Worm (Caenorhabditis elegans) whole organism, late embryonic: ENCODE measurements around the gene F31F7.2.

Experiments used
- C08G9.2 ChIP-seq: sonication (generic microtip); optimal IDR thresholded peaks from 2 replicates; lab custom pipeline; 2016; ENCODE audit warnings: mild to moderate bottlenecking, missing genetic modification characterization, moderate library complexity, missing compliant biosample characterization
- C38D4.7 ChIP-seq: fragments of 200-800 bp; sonication (Bioruptor generic); optimal IDR thresholded peaks from 2 replicates; lab custom pipeline; 2018; ENCODE audit warnings: mild to moderate bottlenecking, missing genetic modification characterization, moderate library complexity, missing compliant biosample characterization
- K09A11.1 ChIP-seq: sonication (generic microtip); optimal IDR thresholded peaks from 2 replicates; lab custom pipeline; 2017; ENCODE audit warnings: antibody characterized with exemption, mild to moderate bottlenecking, missing genetic modification characterization, missing compliant biosample characterization; ENCODE audit not compliant: insufficient read depth
- T23F11.4 ChIP-seq: fragments of 200-800 bp; sonication (Bioruptor generic); optimal IDR thresholded peaks from 2 replicates; lab custom pipeline; 2018; ENCODE audit warnings: mild to moderate bottlenecking, missing genetic modification characterization, missing compliant biosample characterization
- Y22D7AL.16 ChIP-seq: sonication (generic microtip); optimal IDR thresholded peaks from 2 replicates; lab custom pipeline; 2016; ENCODE audit warnings: missing genetic modification characterization, missing compliant biosample characterization
- ahr-1 ChIP-seq: sonication (generic microtip); optimal IDR thresholded peaks from 2 replicates; lab custom pipeline; 2016; ENCODE audit warnings: missing genetic modification characterization, missing compliant biosample characterization
- ama-1 ChIP-seq: fragments of 150-350 bp; optimal IDR thresholded peaks from 2 replicates; lab custom pipeline; 2014
- ceh-18 ChIP-seq: sonication (generic microtip); optimal IDR thresholded peaks from 2 replicates; lab custom pipeline; 2016; ENCODE audit warnings: missing genetic modification characterization, missing compliant biosample characterization
- ceh-19 ChIP-seq: fragments of 200-800 bp; sonication (Bioruptor generic); optimal IDR thresholded peaks from 2 replicates; lab custom pipeline; 2018; ENCODE audit warnings: mild to moderate bottlenecking, missing genetic modification characterization, missing compliant biosample characterization
- ceh-2 ChIP-seq: sonication (generic microtip); optimal IDR thresholded peaks from 2 replicates; lab custom pipeline; 2016; ENCODE audit warnings: missing genotype, missing genetic modification characterization, missing compliant biosample characterization
- ceh-30 ChIP-seq: fragments of 150-350 bp; optimal IDR thresholded peaks from 2 replicates; lab custom pipeline; 2014; ENCODE audit warnings: missing biosample characterization, missing genetic modification characterization
- ceh-31 ChIP-seq: sonication (generic microtip); optimal IDR thresholded peaks from 2 replicates; lab custom pipeline; 2016; ENCODE audit warnings: missing genetic modification characterization, missing compliant biosample characterization
- ceh-34 ChIP-seq: sonication (generic microtip); optimal IDR thresholded peaks from 2 replicates; lab custom pipeline; 2016; ENCODE audit warnings: mild to moderate bottlenecking, missing genetic modification characterization, missing compliant biosample characterization
- ceh-48 ChIP-seq: sonication (generic microtip); optimal IDR thresholded peaks from 2 replicates; lab custom pipeline; 2016; ENCODE audit warnings: missing genetic modification characterization, inconsistent platforms, missing compliant biosample characterization
- ceh-9 ChIP-seq: sonication (generic microtip); optimal IDR thresholded peaks from 2 replicates; lab custom pipeline; 2016; ENCODE audit warnings: mild to moderate bottlenecking, missing genetic modification characterization, inconsistent platforms, missing compliant biosample characterization
- dve-1 ChIP-seq: sonication (generic microtip); optimal IDR thresholded peaks from 2 replicates; lab custom pipeline; 2017; ENCODE audit warnings: antibody characterized with exemption, mild to moderate bottlenecking, missing genetic modification characterization, missing compliant biosample characterization
- elt-2 ChIP-seq: sonication (generic microtip); optimal IDR thresholded peaks from 2 replicates; lab custom pipeline; 2016; ENCODE audit warnings: missing genetic modification reagents, missing genetic modification characterization, missing compliant biosample characterization
- elt-4 ChIP-seq: sonication (generic microtip); optimal IDR thresholded peaks from 2 replicates; lab custom pipeline; 2016; ENCODE audit warnings: missing genetic modification characterization, missing compliant biosample characterization
- ets-4 ChIP-seq: sonication (generic microtip); optimal IDR thresholded peaks from 2 replicates; lab custom pipeline; 2016; ENCODE audit warnings: missing genetic modification characterization, missing compliant biosample characterization
- eyg-1 ChIP-seq: sonication (generic microtip); optimal IDR thresholded peaks from 2 replicates; lab custom pipeline; 2016; ENCODE audit warnings: missing genotype, missing genetic modification characterization, missing compliant biosample characterization
- fkh-10 ChIP-seq: fragments of 150-350 bp; optimal IDR thresholded peaks from 2 replicates; lab custom pipeline; 2014; ENCODE audit warnings: missing biosample characterization, missing genetic modification reagents, missing genetic modification characterization
- hlh-13 ChIP-seq: fragments of 200-800 bp; sonication (Bioruptor generic); optimal IDR thresholded peaks from 2 replicates; lab custom pipeline; 2018; ENCODE audit warnings: mild to moderate bottlenecking, missing genetic modification characterization, missing compliant biosample characterization
- hlh-15 ChIP-seq: sonication (generic microtip); optimal IDR thresholded peaks from 2 replicates; lab custom pipeline; 2016; ENCODE audit warnings: missing genetic modification characterization, missing compliant biosample characterization
- hlh-30 ChIP-seq: sonication (generic microtip); optimal IDR thresholded peaks from 2 replicates; lab custom pipeline; 2017; ENCODE audit warnings: antibody characterized with exemption, missing genetic modification characterization, missing compliant biosample characterization; ENCODE audit not compliant: insufficient read depth
- hlh-6 ChIP-seq: sonication (generic microtip); optimal IDR thresholded peaks from 2 replicates; lab custom pipeline; 2016; ENCODE audit warnings: missing genotype, missing genetic modification characterization, missing compliant biosample characterization
- hlh-8 ChIP-seq: sonication (generic microtip); optimal IDR thresholded peaks from 2 replicates; lab custom pipeline; 2016; ENCODE audit warnings: missing genotype, missing genetic modification characterization, missing compliant biosample characterization
- lim-6 ChIP-seq: sonication (generic microtip); optimal IDR thresholded peaks from 2 replicates; lab custom pipeline; 2016; ENCODE audit warnings: missing genetic modification characterization, missing compliant biosample characterization
- madf-2 ChIP-seq: sonication (generic microtip); optimal IDR thresholded peaks from 2 replicates; lab custom pipeline; 2017; ENCODE audit warnings: missing genetic modification characterization, missing compliant biosample characterization
- nfya-1 ChIP-seq: sonication (generic microtip); optimal IDR thresholded peaks from 2 replicates; lab custom pipeline; 2017; ENCODE audit warnings: missing genetic modification characterization, mild to moderate bottlenecking, missing compliant biosample characterization, antibody characterized with exemption, moderate library complexity
- nhr-11 ChIP-seq: fragments of 150-350 bp; optimal IDR thresholded peaks from 2 replicates; lab custom pipeline; 2014; ENCODE audit warnings: missing biosample characterization, missing genetic modification characterization
- nhr-232 ChIP-seq: sonication (generic microtip); optimal IDR thresholded peaks from 2 replicates; lab custom pipeline; 2016; ENCODE audit warnings: missing genetic modification characterization, missing compliant biosample characterization
- npax-4 ChIP-seq: sonication (generic microtip); optimal IDR thresholded peaks from 2 replicates; lab custom pipeline; 2016; ENCODE audit warnings: missing genetic modification characterization, missing compliant biosample characterization
- pag-3 ChIP-seq: sonication (generic microtip); optimal IDR thresholded peaks from 2 replicates; lab custom pipeline; 2016; ENCODE audit warnings: missing compliant biosample characterization, missing genetic modification characterization, borderline replicate concordance
- pat-9 ChIP-seq: fragments of 200-800 bp; sonication (Bioruptor generic); optimal IDR thresholded peaks from 2 replicates; lab custom pipeline; 2018; ENCODE audit warnings: mild to moderate bottlenecking, missing genetic modification characterization, moderate library complexity, missing compliant biosample characterization
- pax-1 ChIP-seq: fragments of 150-350 bp; optimal IDR thresholded peaks from 2 replicates; lab custom pipeline; 2014; ENCODE audit warnings: missing biosample characterization, missing genetic modification characterization
- pha-2 ChIP-seq: sonication (generic microtip); optimal IDR thresholded peaks from 2 replicates; lab custom pipeline; 2017; ENCODE audit warnings: mild to moderate bottlenecking, missing genetic modification characterization, missing compliant biosample characterization
- pha-4 ChIP-seq: fragments of 150-350 bp; optimal IDR thresholded peaks from 2 replicates; lab custom pipeline; 2018; ENCODE audit warnings: missing biosample characterization, missing genetic modification reagents, missing genetic modification characterization
- pqm-1 ChIP-seq: sonication (generic microtip); optimal IDR thresholded peaks from 2 replicates; lab custom pipeline; 2016; ENCODE audit warnings: missing genetic modification characterization, missing compliant biosample characterization
- pros-1 ChIP-seq: fragments of 150-350 bp; optimal IDR thresholded peaks from 2 replicates; lab custom pipeline; 2014; ENCODE audit warnings: missing biosample characterization, missing genetic modification reagents, missing genetic modification characterization
- ref-2 ChIP-seq: sonication (generic microtip); optimal IDR thresholded peaks from 2 replicates; lab custom pipeline; 2016; ENCODE audit warnings: missing genetic modification characterization, missing compliant biosample characterization
- sdc-2 ChIP-seq: sonication (generic microtip); optimal IDR thresholded peaks from 2 replicates; lab custom pipeline; 2016; ENCODE audit warnings: missing genotype, missing genetic modification characterization, missing compliant biosample characterization
- sox-2 ChIP-seq: fragments of 200-800 bp; sonication (Bioruptor generic); IDR thresholded peaks from 2 replicates; pipeline ENCODE4 v1.3.6; 2022; ENCODE audit warnings: missing genetic modification reagents, missing genetic modification characterization, missing compliant biosample characterization
- sox-4 ChIP-seq: sonication (generic microtip); optimal IDR thresholded peaks from 2 replicates; lab custom pipeline; 2017; ENCODE audit warnings: mild to moderate bottlenecking, missing genetic modification characterization, inconsistent platforms, missing compliant biosample characterization
- syd-9 ChIP-seq: sonication (generic microtip); optimal IDR thresholded peaks from 2 replicates; lab custom pipeline; 2016; ENCODE audit warnings: mild to moderate bottlenecking, missing genetic modification characterization, moderate library complexity, missing compliant biosample characterization
- tbx-2 ChIP-seq: sonication (generic microtip); optimal IDR thresholded peaks from 2 replicates; lab custom pipeline; 2016; ENCODE audit warnings: missing genetic modification characterization, missing compliant biosample characterization
- ttx-3 ChIP-seq: sonication (generic microtip); optimal IDR thresholded peaks from 2 replicates; lab custom pipeline; 2016; ENCODE audit warnings: missing genetic modification reagents, missing genetic modification characterization, missing compliant biosample characterization
- unc-3 ChIP-seq, 2 experiments: fragments of 200-800 bp in 1 of 2; sonication (Bioruptor generic) in 1 of 2; sonication (generic microtip) in 1 of 2; conservative IDR thresholded peaks in 1 of 2; optimal IDR thresholded peaks in 1 of 2; 2 replicates each; pipeline versions ENCODE4 v1.3.6 to Lab custom; 2016 to 2022; ENCODE audit warnings: missing compliant biosample characterization in 2 of 2, missing genetic modification characterization in 2 of 2, missing genetic modification reagents in 1 of 2
- unc-42 ChIP-seq: sonication (generic microtip); optimal IDR thresholded peaks from 2 replicates; lab custom pipeline; 2016; ENCODE audit warnings: missing genotype, missing genetic modification characterization, missing compliant biosample characterization
- unc-55 ChIP-seq: sonication (generic microtip); optimal IDR thresholded peaks from 2 replicates; lab custom pipeline; 2017; ENCODE audit warnings: missing biosample characterization, missing genetic modification reagents, missing genetic modification characterization
- unc-86 ChIP-seq: sonication (generic microtip); optimal IDR thresholded peaks from 2 replicates; lab custom pipeline; 2016; ENCODE audit warnings: missing genetic modification characterization, missing compliant biosample characterization
- zip-5 ChIP-seq: sonication (generic microtip); optimal IDR thresholded peaks from 2 replicates; lab custom pipeline; 2016; ENCODE audit warnings: missing genetic modification characterization, missing compliant biosample characterization
- ztf-16 ChIP-seq: sonication (generic microtip); optimal IDR thresholded peaks from 2 replicates; lab custom pipeline; 2017; ENCODE audit warnings: missing genetic modification characterization, missing compliant biosample characterization

The F31F7.2 gene

DNA sequence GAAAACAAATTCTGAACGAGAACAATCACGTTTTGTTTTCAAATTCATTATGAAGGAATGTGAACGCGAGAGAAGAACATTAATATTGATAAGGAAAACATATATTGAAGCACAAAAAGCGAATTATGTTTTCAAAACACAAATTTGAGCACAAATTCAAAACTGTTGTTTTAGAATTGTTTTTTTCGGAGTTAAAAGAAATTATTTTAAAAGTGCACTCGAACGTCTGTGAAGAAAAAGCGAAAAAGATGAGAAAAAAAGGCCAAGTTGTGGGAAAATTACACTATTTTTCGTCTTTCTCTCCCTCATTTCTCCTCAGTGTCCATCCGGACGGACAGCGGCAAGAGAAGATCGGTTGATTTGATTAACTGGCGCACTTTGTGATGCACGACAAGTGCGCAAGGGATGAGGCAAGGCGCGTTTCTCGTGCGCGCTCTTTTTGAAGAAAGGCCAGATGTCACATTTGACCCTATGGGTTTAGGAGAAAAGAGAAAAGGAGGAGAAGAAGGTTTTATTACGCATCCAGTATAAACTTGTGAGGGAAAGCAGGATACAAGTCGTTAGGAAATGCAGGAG is 3.3 kb upstream of the F31F7.2 start, which contains the start of gene mrck-1:
Gene mrck-1 (minus strand): TSS at position 51 of the 576 bp plus-strand sequence.
- TF ChIP-seq ceh-2 (tag; lab: Kevin White, UChicago) (peak; percentile 74), tbx-2 (peak; percentile 95), ttx-3 (tag; lab: Kevin White, UChicago) (peak; percentile 64), ahr-1 (peak; percentile 54), hlh-15 (tag; lab: Kevin White, UChicago) (peak; percentile 41), ceh-9 (tag; lab: Kevin White, UChicago) (no peak), hlh-13 (GFP tag; lab: Kevin White, UChicago) (peak; percentile 18), ceh-30 (tag; lab: Kevin White, UChicago) (peak; percentile 72), syd-9 (tag; lab: Kevin White, UChicago) (peak; percentile 70), hlh-6 (no peak), sdc-2 (tag; lab: Kevin White, UChicago) (peak; percentile 80), ztf-16 (peak; percentile 83), pqm-1 (tag; lab: Kevin White, UChicago) (peak; percentile 38), hlh-30 (tag; lab: Kevin White, UChicago) (peak; percentile 80), ceh-31 (tag; lab: Kevin White, UChicago) (peak; percentile 92), fkh-10 (GFP tag; lab: Kevin White, UChicago) (peak; percentile 77), unc-55 (GFP tag; lab: Kevin White, UChicago) (peak; percentile 97), elt-4 (tag; lab: Kevin White, UChicago) (no peak), nfya-1 (tag; lab: Kevin White, UChicago) (peak; percentile 96), eyg-1 (tag; lab: Kevin White, UChicago) (peak; percentile 54), nhr-11 (tag; lab: Kevin White, UChicago) (no peak), unc-42 (tag; lab: Kevin White, UChicago) (peak; percentile 100), nhr-232 (tag; lab: Kevin White, UChicago) (peak; percentile 59), Y22D7AL.16 (peak; percentile 51), ets-4 (peak; percentile 54), C08G9.2 (tag; lab: Kevin White, UChicago) (peak; percentile 58), madf-2 (tag; lab: Kevin White, UChicago) (peak; percentile 96), lim-6 (peak; percentile 62), T23F11.4 (GFP tag; lab: Kevin White, UChicago) (peak; percentile 78), ama-1 (lab: Kevin White, UChicago) (no peak), C38D4.7 (peak; percentile 53), hlh-8 (tag; lab: Kevin White, UChicago) (peak; percentile 96), pat-9 (peak; percentile 92), unc-3 (GFP tag; conservative IDR thresholded peaks at IDR 0.05; lab: Robert Waterston, UW) (peak; percentile 74), unc-3 (tag; optimal IDR thresholded peaks at IDR 0.05; lab: Kevin White, UChicago) (peak; percentile 72), pag-3 (tag; lab: Kevin White, UChicago) (peak; percentile 67), unc-86 (tag; lab: Kevin White, UChicago) (peak; percentile 45), pha-2 (peak; percentile 25), elt-2 (tag; lab: Kevin White, UChicago) (peak; percentile 76), dve-1 (tag; lab: Kevin White, UChicago) (peak; percentile 80), pha-4 (tag; lab: Kevin White, UChicago) (no peak), npax-4 (tag; lab: Kevin White, UChicago) (peak; percentile 40), K09A11.1 (peak; percentile 87), zip-5 (tag; lab: Kevin White, UChicago) (no peak), pax-1 (tag; lab: Kevin White, UChicago) (no peak), ref-2 (tag; lab: Kevin White, UChicago) (peak; percentile 78), sox-2 (peak; percentile 44; the same call in 1 of the 2 replicates), sox-4 (peak; percentile 77), ceh-18 (peak; percentile 93), ceh-48 (tag; lab: Kevin White, UChicago) (peak; percentile 76), ceh-19 (GFP tag; lab: Kevin White, UChicago) (peak; percentile 76), pros-1 (tag; lab: Kevin White, UChicago) (peak; percentile 94), ceh-34 (tag; lab: Kevin White, UChicago) (peak; percentile 89)
